Fruit fly (Drosophila melanogaster) whole organism, embryonic: Measurements from ENCODE around the gene mst.

ENCODE experiments used
- Antp ChIP-seq: fragments of 200-800 bp; sonication (Bioruptor generic); optimal IDR thresholded peaks from 3 replicates; lab custom pipeline; 2016; ENCODE audit warnings: missing biosample characterization, missing genetic modification characterization
- CG10147 ChIP-seq: fragments of 200-800 bp; sonication (Bioruptor generic); optimal IDR thresholded peaks from 2 replicates; lab custom pipeline; 2019; ENCODE audit warnings: missing biosample characterization, mild to moderate bottlenecking, missing genetic modification characterization, moderate library complexity
- CG13287 ChIP-seq: fragments of 200-800 bp; sonication (Bioruptor generic); IDR thresholded peaks from 2 replicates; pipeline ENCODE4 v1.3.6; 2022; ENCODE audit warnings: missing biosample characterization, missing genetic modification characterization; ENCODE audit not compliant: partially characterized antibody
- CG14860 ChIP-seq: fragments of 200-800 bp; sonication (Bioruptor generic); IDR thresholded peaks from 3 replicates; pipeline ENCODE4 v1.3.6; 2022; ENCODE audit warnings: missing biosample characterization, missing genetic modification characterization; ENCODE audit not compliant: partially characterized antibody
- CG16815 ChIP-seq: fragments of 200-800 bp; sonication (Bioruptor generic); optimal IDR thresholded peaks from 3 replicates; lab custom pipeline; 2017; ENCODE audit warnings: missing biosample characterization, mild to moderate bottlenecking, missing genetic modification characterization
- CG17385 ChIP-seq: fragments of 200-800 bp; sonication (Bioruptor generic); optimal IDR thresholded peaks from 3 replicates; lab custom pipeline; 2018; ENCODE audit warnings: missing biosample characterization, mild to moderate bottlenecking, missing genetic modification characterization
- CG18262 ChIP-seq: fragments of 200-800 bp; optimal IDR thresholded peaks from 3 replicates; lab custom pipeline; 2019; ENCODE audit warnings: missing biosample characterization, mild to moderate bottlenecking, missing genetic modification characterization, moderate library complexity
- CG2129 ChIP-seq: fragments of 200-800 bp; sonication (Bioruptor generic); IDR thresholded peaks from 2 replicates; pipeline ENCODE4 v1.3.6; 2022; ENCODE audit warnings: missing biosample characterization, missing genetic modification characterization; ENCODE audit not compliant: partially characterized antibody
- CG2202 ChIP-seq: fragments of 200-800 bp; sonication (Bioruptor generic); optimal IDR thresholded peaks from 2 replicates; lab custom pipeline; 2018; ENCODE audit warnings: missing biosample characterization, mild to moderate bottlenecking, missing genetic modification characterization
- CG2889 ChIP-seq: fragments of 200-800 bp; sonication (Bioruptor generic); IDR thresholded peaks from 3 replicates; pipeline ENCODE4 v1.3.6; 2022; ENCODE audit warnings: missing biosample characterization, missing genetic modification characterization
- CG3281 ChIP-seq: fragments of 200-800 bp; sonication (Bioruptor generic); optimal IDR thresholded peaks from 3 replicates; lab custom pipeline; 2017; ENCODE audit warnings: missing biosample characterization, mild to moderate bottlenecking, missing genetic modification characterization
- CG6272 ChIP-seq: fragments of 200-800 bp; sonication (Bioruptor generic); IDR thresholded peaks from 2 replicates; pipeline ENCODE4 v1.3.6; 2022; ENCODE audit warnings: missing biosample characterization, missing genetic modification characterization
- CG6765 ChIP-seq: fragments of 200-800 bp; sonication (Bioruptor generic); optimal IDR thresholded peaks from 3 replicates; lab custom pipeline; 2017; ENCODE audit warnings: missing biosample characterization, mild to moderate bottlenecking, missing genetic modification characterization
- CG6791 ChIP-seq: fragments of 200-800 bp; sonication (Bioruptor generic); IDR thresholded peaks from 3 replicates; pipeline ENCODE4 v1.3.6; 2022; ENCODE audit warnings: missing biosample characterization, missing genetic modification characterization; ENCODE audit not compliant: partially characterized antibody
- CG7271 ChIP-seq: fragments of 200-800 bp; sonication (Bioruptor generic); optimal IDR thresholded peaks from 2 replicates; lab custom pipeline; 2018; ENCODE audit warnings: missing biosample characterization, mild to moderate bottlenecking, missing genetic modification characterization, moderate library complexity
- CG8290 ChIP-seq, 3 experiments: fragments of 200-800 bp; sonication (Bioruptor generic); optimal IDR thresholded peaks; 2 replicates each; lab custom pipeline; 2016 to 2019; ENCODE audit warnings: missing biosample characterization in 3 of 3, missing genetic modification characterization in 3 of 3, mild to moderate bottlenecking in 2 of 3, moderate library complexity in 1 of 3
- CG9727 ChIP-seq: fragments of 200-800 bp; sonication (Bioruptor generic); optimal IDR thresholded peaks from 3 replicates; lab custom pipeline; 2017; ENCODE audit warnings: missing biosample characterization, mild to moderate bottlenecking, missing genetic modification characterization
- Deaf1 ChIP-seq: fragments of 200-800 bp; optimal IDR thresholded peaks from 3 replicates; lab custom pipeline; 2019; ENCODE audit warnings: missing biosample characterization, mild to moderate bottlenecking, missing genetic modification characterization, moderate library complexity
- Fer3 ChIP-seq: fragments of 200-800 bp; sonication (Bioruptor generic); optimal IDR thresholded peaks from 2 replicates; lab custom pipeline; 2018; ENCODE audit warnings: missing biosample characterization, mild to moderate bottlenecking, missing genetic modification characterization, moderate library complexity
- Gug ChIP-seq: fragments of 200-800 bp; sonication (Bioruptor generic); IDR thresholded peaks from 4 replicates; pipeline ENCODE4 v1.3.6; 2022; ENCODE audit warnings: missing biosample characterization, missing genetic modification characterization
- Lpt ChIP-seq: fragments of >200 bp; optimal IDR thresholded peaks from 2 replicates; lab custom pipeline; 2018; ENCODE audit warnings: missing biosample characterization, missing genetic modification characterization
- MESR4 ChIP-seq: fragments of 200-800 bp; sonication (Bioruptor generic); optimal IDR thresholded peaks from 2 replicates; lab custom pipeline; 2018; ENCODE audit warnings: missing biosample characterization, mild to moderate bottlenecking, missing genetic modification characterization, moderate library complexity
- Meics ChIP-seq: fragments of 200-800 bp; sonication (Bioruptor generic); optimal IDR thresholded peaks from 2 replicates; lab custom pipeline; 2017; ENCODE audit warnings: missing biosample characterization, mild to moderate bottlenecking, missing genetic modification characterization
- Mes4 ChIP-seq: fragments of 200-800 bp; sonication (Bioruptor generic); optimal IDR thresholded peaks from 2 replicates; lab custom pipeline; 2016; ENCODE audit warnings: missing biosample characterization, missing genetic modification characterization
- NC2β ChIP-seq: fragments of 200-800 bp; sonication (Bioruptor generic); optimal IDR thresholded peaks from 2 replicates; lab custom pipeline; 2016; ENCODE audit warnings: missing biosample characterization, missing genetic modification characterization
- Opbp ChIP-seq: fragments of 200-800 bp; sonication (Bioruptor generic); IDR thresholded peaks from 3 replicates; pipeline ENCODE4 v1.3.6; 2022; ENCODE audit warnings: missing biosample characterization, missing genetic modification characterization; ENCODE audit not compliant: partially characterized antibody
- Scr ChIP-seq: fragments of 200-800 bp; sonication (Bioruptor generic); IDR thresholded peaks from 2 replicates; pipeline ENCODE4 v1.3.6; 2022; ENCODE audit warnings: missing biosample characterization, missing genetic modification characterization; ENCODE audit not compliant: partially characterized antibody
- abd-A ChIP-seq: fragments of 200-800 bp; sonication (Bioruptor generic); optimal IDR thresholded peaks from 3 replicates; lab custom pipeline; 2019; ENCODE audit warnings: missing biosample characterization, mild to moderate bottlenecking, missing genetic modification characterization, moderate library complexity
- az2 ChIP-seq: fragments of 200-800 bp; sonication (Bioruptor generic); optimal IDR thresholded peaks from 3 replicates; lab custom pipeline; 2016; ENCODE audit warnings: missing biosample characterization, missing genetic modification characterization
- bowl ChIP-seq: fragments of 200-800 bp; sonication (Bioruptor generic); IDR thresholded peaks from 2 replicates; pipeline ENCODE4 v1.3.6; 2022; ENCODE audit warnings: missing biosample characterization, missing genetic modification characterization
- caup ChIP-seq: fragments of 200-800 bp; sonication (Bioruptor generic); optimal IDR thresholded peaks from 3 replicates; lab custom pipeline; 2017; ENCODE audit warnings: missing biosample characterization, mild to moderate bottlenecking, missing genetic modification characterization, moderate library complexity; ENCODE audit not compliant: severe bottlenecking
- crp ChIP-seq, 2 experiments: fragments of 200-800 bp; sonication (Bioruptor generic); optimal IDR thresholded peaks; 2 replicates in 1 of 2; 3 replicates in 1 of 2; lab custom pipeline; 2017; ENCODE audit warnings: missing biosample characterization in 2 of 2, missing genetic modification characterization in 2 of 2, mild to moderate bottlenecking in 1 of 2, moderate library complexity in 1 of 2
- da ChIP-seq: fragments of 200-800 bp; sonication (Bioruptor generic); optimal IDR thresholded peaks from 2 replicates; lab custom pipeline; 2016; ENCODE audit warnings: missing biosample characterization, missing genetic modification characterization
- disco-r ChIP-seq: fragments of 200-800 bp; sonication (Bioruptor generic); optimal IDR thresholded peaks from 2 replicates; lab custom pipeline; 2016; ENCODE audit warnings: missing biosample characterization, missing genetic modification characterization
- ewg ChIP-seq: fragments of 200-800 bp; sonication (Bioruptor generic); optimal IDR thresholded peaks from 3 replicates; lab custom pipeline; 2017; ENCODE audit warnings: mild to moderate bottlenecking, missing biosample characterization, missing genetic modification reagents, missing genetic modification characterization
- eyg ChIP-seq: fragments of 200-800 bp; sonication (Bioruptor generic); optimal IDR thresholded peaks from 3 replicates; lab custom pipeline; 2016; ENCODE audit warnings: missing biosample characterization, missing genetic modification characterization
- hbn ChIP-seq: fragments of 200-800 bp; sonication (Bioruptor generic); IDR thresholded peaks from 2 replicates; pipeline ENCODE4 v1.3.6; 2022; ENCODE audit warnings: missing biosample characterization, missing genetic modification characterization; ENCODE audit not compliant: partially characterized antibody
- jigr1 ChIP-seq: fragments of 200-800 bp; sonication (Bioruptor generic); IDR thresholded peaks from 3 replicates; pipeline ENCODE4 v1.3.6; 2022; ENCODE audit warnings: missing biosample characterization, missing genetic modification characterization
- lola ChIP-seq, 3 experiments: fragments of >200 bp in 2 of 3; fragments of 200-800 bp in 1 of 3; sonication (Bioruptor generic) in 1 of 3; optimal IDR thresholded peaks; 2 replicates each; lab custom pipeline; 2017 to 2019; ENCODE audit warnings: missing biosample characterization in 3 of 3, missing genetic modification characterization in 3 of 3, mild to moderate bottlenecking in 1 of 3, moderate library complexity in 1 of 3
- otp ChIP-seq: fragments of 200-800 bp; sonication (Bioruptor generic); IDR thresholded peaks from 3 replicates; pipeline ENCODE4, ENCODE4 v1.3.6; 2022; ENCODE audit warnings: missing biosample characterization, missing genetic modification characterization
- pb ChIP-seq: fragments of 200-800 bp; sonication (Bioruptor generic); optimal IDR thresholded peaks from 3 replicates; lab custom pipeline; 2016; ENCODE audit warnings: missing biosample characterization, missing genetic modification characterization
- pho ChIP-seq: fragments of 200-800 bp; sonication (Bioruptor generic); optimal IDR thresholded peaks from 2 replicates; lab custom pipeline; 2016; ENCODE audit warnings: missing biosample characterization, missing genetic modification characterization
- rib ChIP-seq: fragments of 200-800 bp; sonication (Bioruptor generic); IDR thresholded peaks from 2 replicates; pipeline ENCODE4 v1.3.6; 2022; ENCODE audit warnings: missing biosample characterization, missing genetic modification characterization
- row ChIP-seq: fragments of 200-800 bp; sonication (Bioruptor generic); IDR thresholded peaks from 3 replicates; pipeline ENCODE4 v1.3.6; 2022; ENCODE audit warnings: missing biosample characterization, missing genetic modification characterization
- schlank ChIP-seq: fragments of 200-800 bp; sonication (Bioruptor generic); optimal IDR thresholded peaks from 2 replicates; lab custom pipeline; 2018; ENCODE audit warnings: missing biosample characterization, mild to moderate bottlenecking, missing genetic modification characterization
- sim ChIP-seq: fragments of 200-800 bp; sonication (Bioruptor generic); IDR thresholded peaks from 2 replicates; pipeline ENCODE4 v1.3.6; 2022; ENCODE audit warnings: missing biosample characterization, missing genetic modification characterization
- sna ChIP-seq: fragments of 200-800 bp; sonication (Bioruptor generic); IDR thresholded peaks from 2 replicates; pipeline ENCODE4 v1.3.6; 2022; ENCODE audit warnings: missing biosample characterization, missing genetic modification characterization; ENCODE audit not compliant: partially characterized antibody
- tio ChIP-seq: fragments of 200-800 bp; sonication (Bioruptor generic); optimal IDR thresholded peaks from 2 replicates; lab custom pipeline; 2017; ENCODE audit warnings: missing biosample characterization, missing genetic modification characterization, inconsistent platforms
- zen2 ChIP-seq: fragments of 200-800 bp; sonication (Bioruptor generic); IDR thresholded peaks from 3 replicates; pipeline ENCODE4 v1.3.6; 2022; ENCODE audit warnings: missing biosample characterization, missing genetic modification characterization; ENCODE audit not compliant: partially characterized antibody

mst gene

dm6 chrX:21387695-21388094, 1.1 kb upstream of the mst start, which contains the start of gene Ddx56 (continued):
- TF ChIP-seq bowl (GFP tag; lab: Robert Waterston, UW) (no peak), hbn (GFP tag; lab: Robert Waterston, UW) (peak; percentile 47), Scr (peak; percentile 71), otp (GFP tag; lab: Robert Waterston, UW) (no peak), pb (GFP tag; lab: Kevin White, UChicago) (no peak), az2 (GFP tag; lab: Kevin White, UChicago) (no peak), CG16815 (GFP tag; lab: Kevin White, UChicago) (no peak), disco-r (GFP tag; lab: Kevin White, UChicago) (no peak), CG14860 (0 out of 3 replicates have a peak, but pooled peaks have one; percentile 22), abd-A (tag; lab: Kevin White, UChicago) (no peak), CG2129 (GFP tag; lab: Robert Waterston, UW) (peak; percentile 23), row (GFP tag; lab: Robert Waterston, UW) (peak; percentile 43; the same call in 2 of the 3 replicates), eyg (GFP tag; lab: Kevin White, UChicago) (no peak), rib (GFP tag; lab: Robert Waterston, UW) (no peak), da (GFP tag; lab: Kevin White, UChicago) (no peak), crp (GFP tag; optimal IDR thresholded peaks at IDR 0.05; lab: Kevin White, UChicago) (no peak), CG17385 (no peak), caup (no peak), ewg (GFP tag; lab: Kevin White, UChicago) (peak; percentile 66), lola (GFP tag; optimal IDR thresholded peaks at IDR 0.05; lab: Kevin White, UChicago) (no peak), CG2202 (tag; lab: Kevin White, UChicago) (no peak), Mes4 (GFP tag; lab: Kevin White, UChicago) (no peak), CG13287 (peak; percentile 71), tio (GFP tag; lab: Kevin White, UChicago) (no peak), Gug (GFP tag; lab: Robert Waterston, UW) (no peak), NC2β (no peak), sna (GFP tag; lab: Robert Waterston, UW) (peak; percentile 51; the same call in 1 of the 2 replicates), CG10147 (no peak), sim (GFP tag; lab: Robert Waterston, UW) (no peak), MESR4 (peak; percentile 85), jigr1 (GFP tag; lab: Robert Waterston, UW) (no peak), CG6791 (0 out of 3 replicates have a peak, but pooled peaks have one; percentile 15), CG9727 (GFP tag; lab: Kevin White, UChicago) (no peak), schlank (tag; lab: Kevin White, UChicago) (no peak), Opbp (GFP tag; lab: Robert Waterston, UW) (peak; percentile 59; the same call in 2 of the 3 replicates), CG6765 (GFP tag; lab: Kevin White, UChicago) (no peak), Antp (no peak), Fer3 (tag; lab: Kevin White, UChicago) (no peak), Meics (GFP tag; lab: Kevin White, UChicago) (no peak), Deaf1 (tag; lab: Kevin White, UChicago) (no peak), CG2889 (GFP tag; lab: Robert Waterston, UW) (no peak), CG3281 (no peak), CG18262 (tag; lab: Kevin White, UChicago) (no peak), CG7271 (tag; lab: Kevin White, UChicago) (no peak), Lpt (GFP tag; lab: Kevin White, UChicago) (no peak), CG8290 (GFP tag; optimal IDR thresholded peaks at IDR 0.05; lab: Kevin White, UChicago) (no peak), CG8290 (tag; optimal IDR thresholded peaks at IDR 0.05; lab: Kevin White, UChicago) (no peak), CG6272 (GFP tag; lab: Robert Waterston, UW) (no peak), zen2 (GFP tag; lab: Robert Waterston, UW) (peak; percentile 43; the same call in 1 of the 3 replicates), pho (GFP tag; lab: Kevin White, UChicago) (no peak)
